Fruit fly (Drosophila melanogaster) whole organism: ENCODE data around the gene CG10254.

Experiments
- CG8478 ChIP-seq: fragments of >200 bp; optimal IDR thresholded peaks from 2 replicates; lab custom pipeline; 2018; ENCODE audit warnings: inconsistent platforms
- Dll ChIP-seq: fragments of >200 bp; optimal IDR thresholded peaks from 2 replicates; lab custom pipeline; 2017
- EcR ChIP-seq, 2 experiments: fragments of >200 bp; optimal IDR thresholded peaks; 2 replicates each; lab custom pipeline; 2017; ENCODE audit warnings: missing biosample characterization in 2 of 2, missing genetic modification characterization in 2 of 2, missing genetic modification reagents in 2 of 2
- pan ChIP-seq: fragments of >200 bp; optimal IDR thresholded peaks from 2 replicates; lab custom pipeline; 2017
- psq ChIP-seq: fragments of >200 bp; optimal IDR thresholded peaks from 2 replicates; lab custom pipeline; 2017
- usp ChIP-seq: fragments of >200 bp; optimal IDR thresholded peaks from 2 replicates; lab custom pipeline; 2017; ENCODE audit warnings: missing biosample characterization, missing genetic modification characterization, mixed read lengths

CG10254 gene

DNA sequence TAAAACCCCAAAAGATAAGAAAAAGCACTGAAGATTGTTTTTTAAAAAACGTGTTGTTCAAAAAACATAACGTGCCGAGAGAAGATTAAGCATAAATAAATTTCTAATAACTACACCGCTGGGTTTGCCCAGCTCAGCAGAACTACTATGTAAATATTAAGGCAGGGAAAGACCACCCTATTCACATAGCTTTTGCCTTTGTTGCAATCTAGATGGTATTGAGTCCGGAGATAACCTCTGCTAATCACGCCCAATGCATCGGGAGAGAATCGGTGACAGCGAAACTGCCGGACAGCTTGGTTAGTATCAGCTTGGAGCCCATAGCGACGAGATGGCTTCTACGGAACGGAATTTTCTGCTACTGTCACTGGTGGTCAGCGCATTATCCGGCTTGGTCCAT is 8.8 kb downstream of the CG10254 start, which contains the start of gene SPE:
Gene SPE, plus strand, starts transcription at position 301 of the 400 bp plus-strand sequence.
- no peak for TF ChIP-seq EcR (GFP tag; optimal IDR thresholded peaks at IDR 0.05; lab: Kevin White, UChicago)
- TF ChIP-seq CG8478 (lab: Kevin White, UChicago) = no peak
- no peak for TF ChIP-seq usp
- TF ChIP-seq psq = no peak

- TF ChIP-seq EcR (GFP tag; optimal IDR thresholded peaks at IDR 0.05; lab: Kevin White, UChicago) = no peak
- TF ChIP-seq CG8478 (lab: Kevin White, UChicago) = no peak
- TF ChIP-seq psq = no peak
- no peak for TF ChIP-seq usp
- no peak for TF ChIP-seq Dll (lab: Kevin White, UChicago)
- no peak for TF ChIP-seq pan (lab: Kevin White, UChicago)
Observed at dm6 chr3R:23683757-23684156, 11.0 kb downstream of the CG10254 start, which contains the start of gene CG18754. Gene CG18754 (plus strand): TSS chr3R:23684057.

DNA sequence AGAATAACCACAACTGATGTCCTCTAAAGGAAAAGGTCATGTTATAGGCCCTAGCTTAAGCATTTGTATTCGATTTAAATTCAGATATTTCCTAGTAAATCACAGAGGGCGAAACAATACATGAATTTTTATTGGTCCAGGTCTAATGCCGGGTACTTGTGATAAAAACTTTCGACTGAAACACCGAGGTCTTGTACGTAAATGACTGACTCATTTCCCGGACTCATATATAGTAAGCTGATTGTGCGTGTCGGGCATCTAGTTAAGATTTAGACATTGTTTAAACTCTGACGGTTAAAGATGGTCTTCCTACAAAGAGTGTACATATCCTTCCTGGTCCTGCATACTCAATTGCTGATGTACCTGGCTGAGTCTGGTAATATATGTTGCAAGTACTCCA is 12.6 kb downstream of the CG10254 start, which contains the start of gene CG16710:
Gene CG16710, plus strand, starts transcription at position 301 of the 400 bp plus-strand sequence.
- TF ChIP-seq pan (lab: Kevin White, UChicago) (no peak), Dll (lab: Kevin White, UChicago) (no peak), psq (no peak)

- TF ChIP-seq usp = no peak
- TF ChIP-seq CG8478 (lab: Kevin White, UChicago) = no peak
- no peak for TF ChIP-seq psq
- no peak for TF ChIP-seq pan (lab: Kevin White, UChicago)
- TF ChIP-seq EcR (GFP tag; optimal IDR thresholded peaks at IDR 0.05; lab: Kevin White, UChicago) = no peak
- no peak for TF ChIP-seq Dll (lab: Kevin White, UChicago)
Observed at dm6 chr3R:23679911-23680336, 14.9 kb downstream of the CG10254 start, which contains the start of gene eIF3d1. Gene eIF3d1 (plus strand): TSS chr3R:23680039.

DNA sequence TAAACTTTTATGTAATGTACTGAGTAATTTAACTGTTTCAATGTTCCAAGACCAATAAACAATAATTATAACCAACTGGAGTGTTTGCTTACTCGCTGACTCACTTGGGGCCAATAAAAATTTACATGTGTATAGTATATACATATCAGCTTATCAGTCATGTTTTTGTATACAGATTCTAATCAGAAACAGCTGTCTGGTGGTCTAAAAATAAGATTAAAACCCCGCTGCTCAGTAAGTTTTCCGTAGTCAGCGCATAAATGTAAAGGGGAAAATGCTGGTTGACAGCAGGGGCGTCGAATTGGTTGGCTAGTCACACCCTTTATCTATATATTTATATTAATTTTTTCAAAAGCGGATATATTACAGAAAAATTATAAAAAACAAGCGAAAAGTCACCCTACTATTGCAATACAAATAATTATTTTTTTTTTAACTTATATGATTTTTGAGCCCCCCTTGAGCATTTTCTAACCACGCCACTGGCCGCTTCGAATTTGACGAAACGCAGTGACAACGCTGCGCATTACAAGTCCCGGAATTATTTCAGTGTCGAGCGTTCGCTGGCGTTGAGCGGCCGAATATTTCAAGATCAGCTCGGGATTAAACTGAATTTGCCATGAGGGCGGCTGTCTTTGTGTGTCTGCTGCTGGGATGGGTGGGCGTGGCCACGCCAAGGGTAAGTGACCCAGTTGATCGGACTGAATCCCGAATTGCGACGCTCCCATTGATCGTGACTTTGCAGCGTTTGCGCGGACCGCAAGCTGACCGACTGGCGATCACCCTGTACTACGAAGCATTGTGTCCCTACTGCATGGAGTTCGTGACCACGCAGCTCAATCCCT is 16.2 kb downstream of the CG10254 start, which contains the start of gene GILT2:
Gene GILT2, plus strand, starts transcription at position 547 of the 845 bp plus-strand sequence.
- TF ChIP-seq psq (no peak), Dll (lab: Kevin White, UChicago) (no peak), EcR (GFP tag; optimal IDR thresholded peaks at IDR 0.05; lab: Kevin White, UChicago) (no peak), usp (no peak), pan (lab: Kevin White, UChicago) (no peak), CG8478 (lab: Kevin White, UChicago) (no peak)

dm6 chr3R:23677058-23677457 is 17.7 kb downstream of the CG10254 start, which contains the start of gene GILT3:
Gene GILT3 (plus strand): TSS chr3R:23677358.
- TF ChIP-seq Dll (lab: Kevin White, UChicago) (no peak), psq (no peak)

- TF ChIP-seq pan (lab: Kevin White, UChicago) (no peak), EcR (GFP tag; optimal IDR thresholded peaks at IDR 0.05; lab: Kevin White, UChicago) (no peak), Dll (lab: Kevin White, UChicago) (no peak), psq (no peak), usp (no peak), CG8478 (lab: Kevin White, UChicago) (no peak)
Observed at dm6 chr3R:23675646-23676045, 19.1 kb downstream of the CG10254 start.

DNA sequence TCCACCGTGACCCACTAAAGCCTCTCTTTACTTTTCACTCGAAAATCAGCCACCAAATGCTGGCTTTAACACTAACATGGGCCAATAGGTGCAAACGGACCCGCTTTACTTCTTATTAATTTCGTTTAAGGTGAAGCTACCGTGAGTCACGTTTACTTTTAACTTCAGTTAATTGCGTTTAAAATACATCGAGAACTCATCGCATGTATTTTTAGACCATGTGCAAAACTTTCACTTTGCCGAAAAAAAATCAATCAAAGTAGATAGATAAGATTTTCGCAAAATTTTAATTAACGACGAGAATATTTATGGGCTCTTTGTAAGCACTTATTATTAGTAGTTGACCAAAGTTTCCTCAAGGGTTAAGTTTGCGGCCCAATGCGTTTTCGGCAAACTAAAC is 20.4 kb downstream of the CG10254 start:
- TF ChIP-seq Dll (lab: Kevin White, UChicago) (no peak), usp (no peak), EcR (GFP tag; optimal IDR thresholded peaks at IDR 0.05; lab: Kevin White, UChicago) (no peak), pan (lab: Kevin White, UChicago) (no peak), psq (no peak), CG8478 (lab: Kevin White, UChicago) (no peak)

dm6 chr3R:23673084-23673483 is 21.7 kb downstream of the CG10254 start:
- TF ChIP-seq psq (no peak), pan (lab: Kevin White, UChicago) (no peak), Dll (lab: Kevin White, UChicago) (no peak), EcR (GFP tag; optimal IDR thresholded peaks at IDR 0.05; lab: Kevin White, UChicago) (no peak), CG8478 (lab: Kevin White, UChicago) (no peak), usp (no peak)

DNA sequence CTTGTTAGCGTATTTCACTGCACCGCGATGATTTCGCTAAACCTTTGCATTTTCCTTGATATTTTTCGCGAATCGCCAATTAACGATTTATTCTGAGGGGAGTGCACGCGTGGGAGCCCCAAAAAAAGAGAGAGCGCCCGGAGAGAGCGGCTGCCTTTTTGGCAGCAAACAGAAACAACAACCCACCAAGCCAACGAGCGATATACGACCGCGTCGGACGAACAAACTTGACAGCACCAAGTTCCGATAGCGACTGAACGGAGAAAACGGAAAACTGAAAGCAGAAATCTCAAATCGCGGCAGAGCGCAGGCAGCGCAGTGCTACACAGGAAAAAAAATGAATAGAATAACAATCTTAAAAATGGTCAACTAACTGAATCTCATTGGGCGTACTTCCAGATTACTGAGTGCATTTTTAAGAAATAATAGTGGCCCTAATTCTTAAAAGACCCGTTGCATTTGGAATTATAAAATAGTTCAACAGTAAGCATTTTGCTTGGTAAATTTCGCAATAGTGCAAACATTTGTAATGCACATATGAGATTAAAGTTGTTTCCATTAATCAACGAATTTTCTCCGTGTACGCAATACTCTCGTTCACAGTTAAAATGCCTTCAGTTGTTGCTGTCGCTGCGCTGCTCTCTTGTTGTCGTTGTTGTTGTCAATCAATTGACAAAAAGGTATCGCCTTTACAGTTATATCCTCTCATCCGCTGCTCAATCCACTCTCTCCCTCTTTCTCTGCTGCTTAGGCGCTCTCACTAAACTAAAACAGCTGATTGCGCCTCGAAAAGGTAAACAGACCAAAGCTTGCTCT is 25.2 kb downstream of the CG10254 start, which contains the start of gene CG31145:
Gene CG31145, minus strand, starts transcription at position 259 of the 816 bp plus-strand sequence.
- TF ChIP-seq Dll (lab: Kevin White, UChicago) = peak; percentile 68
- peak; percentile 23 for TF ChIP-seq pan (lab: Kevin White, UChicago)
- no peak for TF ChIP-seq CG8478 (lab: Kevin White, UChicago)
- TF ChIP-seq EcR (GFP tag; optimal IDR thresholded peaks at IDR 0.05; lab: Kevin White, UChicago) = no peak
- no peak for TF ChIP-seq usp
- no peak for TF ChIP-seq psq

DNA sequence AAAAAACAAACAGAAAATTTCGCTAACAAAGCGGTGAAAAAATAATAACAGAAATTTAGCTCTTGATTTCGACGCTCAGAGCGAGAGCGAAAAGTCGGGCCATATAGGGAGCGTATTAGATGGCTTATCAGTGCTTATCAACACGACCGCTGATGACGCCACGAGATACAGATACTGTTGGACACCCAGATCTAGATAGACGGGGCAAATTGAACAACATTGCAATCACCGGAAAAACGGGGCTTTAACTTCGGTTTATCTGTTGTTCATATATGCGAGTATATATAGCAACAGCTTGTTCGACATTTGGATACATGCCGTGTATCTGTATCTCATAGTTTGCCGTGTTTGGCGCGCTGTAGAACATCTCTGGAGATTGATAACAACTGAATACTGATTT is 26.2 kb downstream of the CG10254 start:
- TF ChIP-seq CG8478 (lab: Kevin White, UChicago) (no peak), EcR (GFP tag; optimal IDR thresholded peaks at IDR 0.05; lab: Kevin White, UChicago) (no peak), pan (lab: Kevin White, UChicago) (no peak), psq (no peak), usp (no peak), Dll (lab: Kevin White, UChicago) (no peak)

DNA sequence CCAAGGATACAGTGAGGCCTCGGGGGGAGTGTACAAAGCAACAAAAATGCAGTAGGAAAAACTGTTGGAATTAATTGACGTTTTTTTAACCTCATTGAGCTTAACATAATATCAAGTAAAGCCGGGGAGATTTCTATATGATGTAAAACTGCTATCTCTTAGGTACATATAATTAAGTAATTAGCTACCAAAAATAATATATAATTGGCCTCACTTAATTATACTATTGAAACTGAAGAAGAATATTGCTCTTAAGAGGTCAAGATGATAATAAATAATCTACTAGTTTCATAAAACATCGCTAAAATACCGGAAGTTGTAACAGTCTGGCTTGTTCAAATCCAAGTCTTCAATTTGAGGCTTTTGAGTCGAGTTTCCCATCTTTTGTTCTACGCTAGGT is 27.3 kb downstream of the CG10254 start:
- TF ChIP-seq CG8478 (lab: Kevin White, UChicago) (no peak), usp (no peak), pan (lab: Kevin White, UChicago) (no peak), EcR (GFP tag; optimal IDR thresholded peaks at IDR 0.05; lab: Kevin White, UChicago) (no peak), psq (no peak), Dll (lab: Kevin White, UChicago) (no peak)
